Fruit fly (Drosophila melanogaster): ENCODE results near the gene CG14034.

DNA sequence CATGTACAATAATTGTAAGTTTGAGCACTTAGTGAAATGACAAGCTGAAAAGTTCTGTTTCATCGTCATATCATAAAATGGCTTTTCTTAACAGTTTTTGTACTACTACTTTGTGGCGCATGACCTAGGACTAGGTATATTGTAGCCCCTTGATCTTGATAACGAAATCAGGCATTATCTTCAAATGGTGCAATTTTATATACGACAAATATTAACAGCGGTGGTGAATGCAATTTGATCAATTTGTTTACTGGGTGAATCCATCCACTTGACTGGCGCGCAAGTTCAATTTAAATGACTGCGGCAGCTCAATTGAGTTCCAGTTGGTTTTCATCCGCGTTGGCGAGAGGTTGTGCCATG lies 6.2 kb downstream of the CG14034 start, which contains the start of gene Cyp28d1:
- TF ChIP-seq CG8478 (optimal IDR thresholded peaks at IDR 0.05) (no peak), CTCF (optimal IDR thresholded peaks at IDR 0.05) (no peak)

Measured in S2 (cell line).